Fruit fly (Drosophila melanogaster) whole organism, embryonic: ENCODE measurements around the gene CG6901.

Source experiments
- Atf6 ChIP-seq: fragments of 200-800 bp; sonication (Bioruptor generic); IDR thresholded peaks from 2 replicates; pipeline ENCODE4 v1.3.6; 2022; ENCODE audit warnings: missing biosample characterization, missing genetic modification characterization
- BEAF-32 ChIP-seq: fragments of 200-800 bp; sonication (Bioruptor generic); optimal IDR thresholded peaks from 3 replicates; lab custom pipeline; 2017; ENCODE audit warnings: missing biosample characterization, missing genetic modification characterization, mild to moderate bottlenecking, moderate library complexity, missing genetic modification reagents
- CG10462 ChIP-seq: fragments of 200-800 bp; sonication (Bioruptor generic); optimal IDR thresholded peaks from 2 replicates; lab custom pipeline; 2016; ENCODE audit warnings: missing biosample characterization, missing genetic modification characterization
- CG10543 ChIP-seq: fragments of 200-800 bp; sonication (Bioruptor generic); optimal IDR thresholded peaks from 3 replicates; lab custom pipeline; 2017; ENCODE audit warnings: missing biosample characterization, mild to moderate bottlenecking, missing genetic modification characterization, moderate library complexity
- CG11695 ChIP-seq: fragments of 200-800 bp; sonication (Bioruptor generic); IDR thresholded peaks from 3 replicates; pipeline ENCODE4 v1.3.6; 2022; ENCODE audit warnings: missing biosample characterization, missing genetic modification characterization
- CG11696 ChIP-seq: fragments of 200-800 bp; sonication (Bioruptor generic); IDR thresholded peaks from 2 replicates; pipeline ENCODE4 v1.3.6; 2022; ENCODE audit warnings: missing biosample characterization, missing genetic modification characterization
- CG1233 ChIP-seq: fragments of 200-800 bp; sonication (Bioruptor generic); optimal IDR thresholded peaks from 4 replicates; lab custom pipeline; 2018; ENCODE audit warnings: missing biosample characterization, mild to moderate bottlenecking, missing genetic modification characterization
- CG12744 ChIP-seq: fragments of 200-800 bp; sonication (Bioruptor generic); optimal IDR thresholded peaks from 2 replicates; lab custom pipeline; 2016; ENCODE audit warnings: missing biosample characterization, missing genetic modification characterization
- CG1832 ChIP-seq: fragments of 200-800 bp; sonication (Bioruptor generic); optimal IDR thresholded peaks from 2 replicates; lab custom pipeline; 2017; ENCODE audit warnings: missing biosample characterization, mild to moderate bottlenecking, missing genetic modification characterization, inconsistent platforms
- CG18619 ChIP-seq: fragments of 200-800 bp; sonication (Bioruptor generic); optimal IDR thresholded peaks from 3 replicates; lab custom pipeline; 2017; ENCODE audit warnings: missing biosample characterization, mild to moderate bottlenecking, missing genetic modification characterization
- CG2116 ChIP-seq: fragments of 200-800 bp; sonication (Bioruptor generic); optimal IDR thresholded peaks from 3 replicates; lab custom pipeline; 2018; ENCODE audit warnings: missing biosample characterization, mild to moderate bottlenecking, missing genetic modification characterization
- CG2120 ChIP-seq: fragments of 200-800 bp; sonication (Bioruptor generic); optimal IDR thresholded peaks from 3 replicates; lab custom pipeline; 2016; ENCODE audit warnings: missing biosample characterization, missing genetic modification characterization
- CG2712 ChIP-seq: fragments of 200-800 bp; optimal IDR thresholded peaks from 3 replicates; lab custom pipeline; 2019; ENCODE audit warnings: missing biosample characterization, mild to moderate bottlenecking, missing genetic modification characterization, moderate library complexity
- CG2875 ChIP-seq: fragments of 200-800 bp; sonication (Bioruptor generic); optimal IDR thresholded peaks from 2 replicates; lab custom pipeline; 2017; ENCODE audit warnings: missing biosample characterization, mild to moderate bottlenecking, missing genetic modification characterization, missing genetic modification reagents
- CG34224 ChIP-seq: fragments of 200-800 bp; sonication (Bioruptor generic); IDR thresholded peaks from 3 replicates; pipeline ENCODE4 v1.3.6; 2022; ENCODE audit warnings: missing biosample characterization, missing genetic modification characterization; ENCODE audit not compliant: partially characterized antibody
- CG34376 ChIP-seq: fragments of 200-800 bp; sonication (Bioruptor generic); optimal IDR thresholded peaks from 2 replicates; lab custom pipeline; 2018; ENCODE audit warnings: missing biosample characterization, mild to moderate bottlenecking, missing genetic modification characterization
- CG4328 ChIP-seq: fragments of 200-800 bp; sonication (Bioruptor generic); optimal IDR thresholded peaks from 3 replicates; lab custom pipeline; 2017; ENCODE audit warnings: missing biosample characterization, missing genetic modification reagents, missing genetic modification characterization
- CG6175 ChIP-seq: fragments of 200-800 bp; sonication (Bioruptor generic); IDR thresholded peaks from 3 replicates; pipeline ENCODE4 v1.3.6; 2022; ENCODE audit warnings: missing biosample characterization, missing genetic modification characterization
- CG6689 ChIP-seq: fragments of 200-800 bp; sonication (Bioruptor generic); IDR thresholded peaks from 2 replicates; pipeline ENCODE4 v1.3.6; 2022; ENCODE audit warnings: missing biosample characterization, missing genetic modification characterization
- CG7745 ChIP-seq: fragments of 200-800 bp; sonication (Bioruptor generic); optimal IDR thresholded peaks from 2 replicates; lab custom pipeline; 2018; ENCODE audit warnings: missing biosample characterization, mild to moderate bottlenecking, missing genetic modification characterization, moderate library complexity
- CG8290 ChIP-seq, 3 experiments: fragments of 200-800 bp; sonication (Bioruptor generic); optimal IDR thresholded peaks; 2 replicates each; lab custom pipeline; 2016 to 2019; ENCODE audit warnings: missing biosample characterization in 3 of 3, missing genetic modification characterization in 3 of 3, mild to moderate bottlenecking in 2 of 3, moderate library complexity in 1 of 3
- D19A ChIP-seq: fragments of 200-800 bp; optimal IDR thresholded peaks from 3 replicates; lab custom pipeline; 2019; ENCODE audit warnings: missing biosample characterization, mild to moderate bottlenecking, missing genetic modification characterization, moderate library complexity
- Dip2 ChIP-seq: fragments of 200-800 bp; sonication (Bioruptor generic); IDR thresholded peaks from 2 replicates; pipeline ENCODE4 v1.3.6; 2022; ENCODE audit warnings: missing biosample characterization, missing genetic modification characterization
- E2f1 ChIP-seq: fragments of 200-800 bp; sonication (Bioruptor generic); IDR thresholded peaks from 2 replicates; pipeline ENCODE4 v1.3.6; 2022; ENCODE audit warnings: missing biosample characterization, missing genetic modification characterization
- H2.0 ChIP-seq: fragments of 200-800 bp; sonication (Bioruptor generic); IDR thresholded peaks from 2 replicates; pipeline ENCODE4 v1.3.6; 2022; ENCODE audit warnings: missing biosample characterization, missing genetic modification characterization
- HmgZ ChIP-seq: fragments of 200-800 bp; sonication (Bioruptor generic); optimal IDR thresholded peaks from 2 replicates; lab custom pipeline; 2018; ENCODE audit warnings: missing biosample characterization, mild to moderate bottlenecking, missing genetic modification characterization
- Hmx ChIP-seq: fragments of 200-800 bp; sonication (Bioruptor generic); optimal IDR thresholded peaks from 2 replicates; lab custom pipeline; 2016; ENCODE audit warnings: missing biosample characterization, missing genetic modification characterization
- MTF-1 ChIP-seq: fragments of 200-800 bp; sonication (Bioruptor generic); optimal IDR thresholded peaks from 2 replicates; lab custom pipeline; 2018; ENCODE audit warnings: missing biosample characterization, mild to moderate bottlenecking, missing genetic modification characterization, borderline replicate concordance
- Med ChIP-seq: fragments of 200-800 bp; sonication (Bioruptor generic); peaks from one replicate; lab custom pipeline; 2016; ENCODE audit warnings: missing biosample characterization, missing genetic modification characterization, mild to moderate bottlenecking, inconsistent platforms, moderate library complexity
- NC2α ChIP-seq: fragments of 200-800 bp; sonication (Bioruptor generic); optimal IDR thresholded peaks from 2 replicates; lab custom pipeline; 2016; ENCODE audit warnings: missing biosample characterization, missing genetic modification characterization
- cg ChIP-seq: fragments of 200-800 bp; sonication (Bioruptor generic); optimal IDR thresholded peaks from 3 replicates; lab custom pipeline; 2019; ENCODE audit warnings: missing biosample characterization, mild to moderate bottlenecking, missing genetic modification characterization, moderate library complexity
- chn ChIP-seq: fragments of 200-800 bp; sonication (Bioruptor generic); optimal IDR thresholded peaks from 2 replicates; lab custom pipeline; 2016; ENCODE audit warnings: missing biosample characterization, missing genetic modification characterization
- corto ChIP-seq: fragments of 200-800 bp; sonication (Bioruptor generic); optimal IDR thresholded peaks from 2 replicates; lab custom pipeline; 2016; ENCODE audit warnings: missing biosample characterization, mild to moderate bottlenecking, missing genetic modification characterization, moderate library complexity
- dimm ChIP-seq: fragments of 200-800 bp; sonication (Bioruptor generic); IDR thresholded peaks from 2 replicates; pipeline ENCODE4 v1.3.6; 2022; ENCODE audit warnings: missing biosample characterization, missing genetic modification characterization
- ewg ChIP-seq: fragments of 200-800 bp; sonication (Bioruptor generic); optimal IDR thresholded peaks from 3 replicates; lab custom pipeline; 2017; ENCODE audit warnings: mild to moderate bottlenecking, missing biosample characterization, missing genetic modification reagents, missing genetic modification characterization
- klu ChIP-seq: fragments of 200-800 bp; sonication (Bioruptor generic); IDR thresholded peaks from 2 replicates; pipeline ENCODE4 v1.3.6; 2022; ENCODE audit warnings: missing biosample characterization, missing genetic modification characterization
- lov ChIP-seq, 2 experiments: fragments of 200-800 bp in 1 of 2; fragments of >200 bp in 1 of 2; sonication (Bioruptor generic) in 1 of 2; IDR thresholded peaks in 1 of 2; optimal IDR thresholded peaks in 1 of 2; 2 replicates in 1 of 2; 3 replicates in 1 of 2; pipeline versions ENCODE4 v1.3.6 to Lab custom; 2017 to 2022; ENCODE audit warnings: missing biosample characterization in 1 of 2, missing genetic modification characterization in 1 of 2
- otp ChIP-seq: fragments of 200-800 bp; sonication (Bioruptor generic); IDR thresholded peaks from 3 replicates; pipeline ENCODE4, ENCODE4 v1.3.6; 2022; ENCODE audit warnings: missing biosample characterization, missing genetic modification characterization
- pum ChIP-seq: fragments of 200-800 bp; sonication (Bioruptor generic); optimal IDR thresholded peaks from 2 replicates; lab custom pipeline; 2016; ENCODE audit warnings: missing biosample characterization, missing genetic modification characterization
- pzg ChIP-seq: fragments of 200-800 bp; sonication (Bioruptor generic); optimal IDR thresholded peaks from 3 replicates; lab custom pipeline; 2018; ENCODE audit warnings: missing biosample characterization, mild to moderate bottlenecking, missing genetic modification characterization, moderate library complexity
- run ChIP-seq: fragments of 200-800 bp; sonication (Bioruptor generic); optimal IDR thresholded peaks from 3 replicates; lab custom pipeline; 2018; ENCODE audit warnings: missing biosample characterization, mild to moderate bottlenecking, missing genetic modification characterization
- so ChIP-seq: fragments of 200-800 bp; sonication (Bioruptor generic); IDR thresholded peaks from 3 replicates; pipeline ENCODE4 v1.3.6; 2022; ENCODE audit warnings: missing biosample characterization, missing genetic modification characterization
- ssp ChIP-seq: fragments of 200-800 bp; sonication (Bioruptor generic); IDR thresholded peaks from 2 replicates; pipeline ENCODE4 v1.3.6; 2022; ENCODE audit warnings: missing biosample characterization, missing genetic modification characterization
- sug ChIP-seq: fragments of 200-800 bp; optimal IDR thresholded peaks from 2 replicates; lab custom pipeline; 2019; ENCODE audit warnings: missing biosample characterization, mild to moderate bottlenecking, missing genetic modification characterization, moderate library complexity
- twi ChIP-seq: fragments of 200-800 bp; optimal IDR thresholded peaks from 2 replicates; lab custom pipeline; 2019; ENCODE audit warnings: missing biosample characterization, mild to moderate bottlenecking, missing genetic modification characterization, moderate library complexity
- vnd ChIP-seq: fragments of 200-800 bp; sonication (Bioruptor generic); IDR thresholded peaks from 3 replicates; pipeline ENCODE4 v1.3.6; 2022; ENCODE audit warnings: missing biosample characterization, missing genetic modification characterization; ENCODE audit not compliant: partially characterized antibody
- wdn ChIP-seq: fragments of 200-800 bp; sonication (Bioruptor generic); IDR thresholded peaks from 2 replicates; pipeline ENCODE4 v1.3.6; 2022; ENCODE audit warnings: missing biosample characterization, missing genetic modification characterization

CG6901 gene

DNA sequence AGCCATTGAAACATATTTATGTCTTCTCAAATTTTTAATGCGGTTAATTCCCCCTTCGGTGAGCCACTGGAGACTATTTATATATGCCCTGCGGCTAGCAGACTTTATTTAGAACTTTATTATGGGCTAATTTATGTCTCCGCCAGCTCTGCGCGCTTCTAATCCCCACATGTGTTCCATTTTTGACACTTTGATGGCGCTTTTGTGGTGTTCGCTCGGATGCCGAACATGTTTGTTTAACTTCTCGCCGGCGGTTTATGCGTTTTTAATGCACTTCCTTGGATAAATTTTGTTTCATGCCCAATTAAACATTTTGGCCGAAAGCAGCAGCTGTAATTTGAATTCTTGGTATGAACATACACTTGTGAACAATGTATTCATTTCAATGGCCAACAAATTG lies 6.6 kb downstream of the CG6901 start (continued):
- no peak for TF ChIP-seq CG4328 (GFP tag; lab: Kevin White, UChicago)

DNA sequence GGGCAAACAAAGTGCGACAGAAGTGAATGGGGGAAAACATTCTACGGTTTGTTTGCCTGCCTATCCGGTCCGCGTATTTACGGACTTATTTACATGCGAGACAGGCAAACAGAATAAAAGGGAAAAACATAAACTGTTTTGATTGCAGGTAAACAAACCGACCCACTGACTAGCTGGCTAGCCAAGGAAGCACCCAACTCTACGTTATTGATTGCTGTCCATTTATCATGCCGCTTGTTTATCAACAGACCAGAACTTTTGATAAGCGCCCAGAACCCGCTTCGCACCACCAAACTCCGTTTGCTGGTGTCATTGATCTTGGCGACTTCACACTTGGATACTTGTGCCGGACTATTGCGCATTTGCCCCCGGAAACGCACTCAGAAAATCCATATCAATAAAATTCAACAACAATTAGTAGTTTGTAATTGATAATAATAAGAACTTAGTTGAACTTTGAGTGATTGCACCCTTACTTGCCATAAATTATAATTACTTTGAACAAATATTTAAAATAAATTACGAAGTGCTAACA lies 8.7 kb downstream of the CG6901 start:
- TF ChIP-seq H2.0 (GFP tag; lab: Robert Waterston, UW) (no peak), ssp (no peak), wdn (GFP tag; lab: Robert Waterston, UW) (peak; percentile 45; the same call in 1 of the 2 replicates), Dip2 (no peak), BEAF-32 (no peak), CG11695 (GFP tag; lab: Robert Waterston, UW) (0 out of 3 replicates have a peak, but pooled peaks have one; percentile 61), CG6689 (no peak; the same call in 1 of the 2 replicates), Hmx (GFP tag; lab: Kevin White, UChicago) (no peak), Atf6 (peak; percentile 44; the same call in 1 of the 2 replicates), corto (GFP tag; lab: Kevin White, UChicago) (no peak), ewg (peak; percentile 66), pum (GFP tag; lab: Kevin White, UChicago) (peak; percentile 19), NC2α (peak; percentile 71), so (GFP tag; lab: Robert Waterston, UW) (peak; percentile 29; the same call in 1 of the 3 replicates), CG12744 (GFP tag; lab: Kevin White, UChicago) (peak; percentile 50), CG11696 (GFP tag; lab: Robert Waterston, UW) (peak; percentile 56), dimm (GFP tag; lab: Robert Waterston, UW) (no peak), CG7745 (peak; percentile 77), CG6175 (GFP tag; lab: Robert Waterston, UW) (peak; percentile 48; the same call in 1 of the 3 replicates), pzg (GFP tag; lab: Kevin White, UChicago) (no peak), sug (tag; lab: Kevin White, UChicago) (peak; percentile 38), D19A (no peak), MTF-1 (GFP tag; lab: Kevin White, UChicago) (peak; percentile 52), CG2120 (GFP tag; lab: Kevin White, UChicago) (peak; percentile 60), CG2875 (GFP tag; lab: Kevin White, UChicago) (peak; percentile 83), lov (optimal IDR thresholded peaks at IDR 0.05; lab: Kevin White, UChicago) (no peak), lov (GFP tag; IDR thresholded peaks at IDR 0.05; lab: Robert Waterston, UW) (peak; percentile 61; the same call in 1 of the 3 replicates), twi (tag; lab: Kevin White, UChicago) (peak; percentile 35), CG34376 (GFP tag; lab: Kevin White, UChicago) (peak; percentile 18), klu (0 out of 2 replicates have a peak, but pooled peaks have one; percentile 24), CG10543 (GFP tag; lab: Kevin White, UChicago) (peak; percentile 70), CG2712 (tag; lab: Kevin White, UChicago) (peak; percentile 50), CG8290 (GFP tag; optimal IDR thresholded peaks at IDR 0.05; lab: Kevin White, UChicago) (peak; percentile 68), CG8290 (tag; optimal IDR thresholded peaks at IDR 0.05; lab: Kevin White, UChicago) (peak; percentile 91 to 93), CG34224 (GFP tag; lab: Robert Waterston, UW) (no peak), CG1832 (GFP tag; lab: Kevin White, UChicago) (no peak), otp (GFP tag; lab: Robert Waterston, UW) (peak; percentile 80), CG1233 (peak; percentile 73), CG2116 (GFP tag; lab: Kevin White, UChicago) (peak; percentile 54), cg (GFP tag; lab: Kevin White, UChicago) (no peak), HmgZ (tag; lab: Kevin White, UChicago) (peak; percentile 62), run (tag; lab: Kevin White, UChicago) (peak; percentile 11), chn (GFP tag; lab: Kevin White, UChicago) (no peak), CG10462 (GFP tag; lab: Kevin White, UChicago) (peak; percentile 23), E2f1 (GFP tag; lab: Robert Waterston, UW) (peak; percentile 55; the same call in 1 of the 2 replicates), CG18619 (GFP tag; lab: Kevin White, UChicago) (peak; percentile 74), vnd (GFP tag; lab: Robert Waterston, UW) (no peak), Med (peak; percentile 96)
